Worm (Caenorhabditis elegans) whole organism, L1 larva: ENCODE measurements around the gene flp-27.
A peak's percentile ranks its signal among the peaks of the same experiment; 100 is the strongest.

Experiments
- ama-1 ChIP-seq: fragments of 150-350 bp; optimal IDR thresholded peaks from 2 replicates; lab custom pipeline; 2014
- efl-1 ChIP-seq, 4 experiments: fragments of 150-350 bp; optimal IDR thresholded peaks in 3 of 4; peaks in 1 of 4; 1 replicate in 1 of 4; 2 replicates in 3 of 4; lab custom pipeline; 2014; ENCODE audit warnings: missing biosample characterization in 2 of 4, missing genetic modification characterization in 2 of 4, missing genetic modification reagents in 2 of 4
- lin-39 ChIP-seq: fragments of 150-350 bp; optimal IDR thresholded peaks from 2 replicates; lab custom pipeline; 2014; ENCODE audit warnings: missing biosample characterization, missing genetic modification reagents, missing genetic modification characterization
- nhr-28 ChIP-seq: fragments of 150-350 bp; optimal IDR thresholded peaks from 2 replicates; lab custom pipeline; 2014; ENCODE audit warnings: missing biosample characterization, missing genetic modification characterization
- nhr-77 ChIP-seq: fragments of 150-350 bp; optimal IDR thresholded peaks from 2 replicates; lab custom pipeline; 2014; ENCODE audit warnings: missing biosample characterization, missing genetic modification characterization
- skn-1 ChIP-seq: fragments of 150-350 bp; optimal IDR thresholded peaks from 2 replicates; lab custom pipeline; 2014; ENCODE audit warnings: missing biosample characterization, missing genetic modification characterization

- TF ChIP-seq efl-1 (optimal IDR thresholded peaks at IDR 0.05; lab: Kevin White, UChicago): no peak
- peak in 1 of 2 experiments; percentile 61 for TF ChIP-seq efl-1 (GFP tag; optimal IDR thresholded peaks at IDR 0.05 in 1 of 2; lab: Kevin White, UChicago)
- no peak for TF ChIP-seq nhr-28
- no peak for TF ChIP-seq skn-1 (tag; lab: Kevin White, UChicago)
- no peak for TF ChIP-seq lin-39 (tag; lab: Kevin White, UChicago)
- TF ChIP-seq ama-1: no peak
- TF ChIP-seq nhr-77 (tag; lab: Kevin White, UChicago): no peak
Measured at ce11 chrII:5693893-5694292, 13.1 kb downstream of the flp-27 start, which contains the start of gene C25H3.3.
